Worm (Caenorhabditis elegans) whole organism, mixed stage, embryonic: Measurements from ENCODE around the gene M176.9.
A peak's percentile ranks its signal among the peaks of the same experiment; 100 is the strongest.

Experiments used
- M03D4.4 ChIP-seq: sonication (generic microtip); optimal IDR thresholded peaks from 2 replicates; lab custom pipeline; 2017; ENCODE audit warnings: mild to moderate bottlenecking, missing genetic modification characterization, missing compliant biosample characterization
- bed-3 ChIP-seq: fragments of 200-800 bp; sonication (Bioruptor generic); optimal IDR thresholded peaks from 3 replicates; lab custom pipeline; 2018; ENCODE audit warnings: mild to moderate bottlenecking, missing genetic modification characterization, moderate library complexity, missing compliant biosample characterization
- blmp-1 ChIP-seq: fragments of 150-350 bp; optimal IDR thresholded peaks from 2 replicates; lab custom pipeline; 2014; ENCODE audit warnings: missing biosample characterization, missing genetic modification characterization
- ceh-43 ChIP-seq: fragments of 200-800 bp; sonication (Bioruptor generic); optimal IDR thresholded peaks from 2 replicates; lab custom pipeline; 2018; ENCODE audit warnings: mild to moderate bottlenecking, missing genetic modification characterization, moderate library complexity, missing compliant biosample characterization
- ceh-83 ChIP-seq: fragments of 200-800 bp; sonication (Bioruptor generic); optimal IDR thresholded peaks from 2 replicates; lab custom pipeline; 2018; ENCODE audit warnings: mild to moderate bottlenecking, missing genetic modification characterization, missing compliant biosample characterization
- ces-1 ChIP-seq: fragments of 150-350 bp; optimal IDR thresholded peaks from 2 replicates; lab custom pipeline; 2014; ENCODE audit warnings: missing biosample characterization, missing genetic modification reagents, missing genetic modification characterization
- cnd-1 ChIP-seq: fragments of 200-800 bp; sonication (Bioruptor generic); optimal IDR thresholded peaks from 2 replicates; lab custom pipeline; 2018; ENCODE audit warnings: mild to moderate bottlenecking, missing genetic modification characterization, missing compliant biosample characterization
- flh-1 ChIP-seq: fragments of 200-800 bp; sonication (Bioruptor generic); optimal IDR thresholded peaks from 2 replicates; lab custom pipeline; 2018; ENCODE audit warnings: mild to moderate bottlenecking, missing genetic modification characterization, moderate library complexity, missing compliant biosample characterization
- ham-2 ChIP-seq: fragments of 200-800 bp; sonication (Bioruptor generic); optimal IDR thresholded peaks from 2 replicates; lab custom pipeline; 2018; ENCODE audit warnings: mild to moderate bottlenecking, missing genetic modification characterization, missing compliant biosample characterization
- hlh-1 ChIP-seq: fragments of 150-350 bp; optimal IDR thresholded peaks from 2 replicates; lab custom pipeline; 2014; ENCODE audit warnings: missing biosample characterization, missing genetic modification reagents, missing genetic modification characterization
- lin-13 ChIP-seq: fragments of 150-350 bp; optimal IDR thresholded peaks from 2 replicates; lab custom pipeline; 2014; ENCODE audit warnings: missing biosample characterization, missing genetic modification characterization
- lsy-2 ChIP-seq: fragments of 150-350 bp; optimal IDR thresholded peaks from 2 replicates; lab custom pipeline; 2014; ENCODE audit warnings: missing biosample characterization, missing genetic modification characterization
- mab-5 ChIP-seq: fragments of 150-350 bp; optimal IDR thresholded peaks from 2 replicates; lab custom pipeline; 2014; ENCODE audit warnings: missing biosample characterization, missing genetic modification characterization
- mep-1 ChIP-seq: fragments of 150-350 bp; optimal IDR thresholded peaks from 2 replicates; lab custom pipeline; 2017; ENCODE audit warnings: missing biosample characterization, missing genetic modification reagents, missing genetic modification characterization, inconsistent platforms
- nhr-12 ChIP-seq: fragments of 150-350 bp; optimal IDR thresholded peaks from 2 replicates; lab custom pipeline; 2014; ENCODE audit warnings: missing biosample characterization, missing genetic modification characterization
- nhr-2 ChIP-seq: fragments of 150-350 bp; optimal IDR thresholded peaks from 2 replicates; lab custom pipeline; 2014; ENCODE audit warnings: missing biosample characterization, missing genetic modification characterization
- nhr-237 ChIP-seq: fragments of 150-350 bp; optimal IDR thresholded peaks from 2 replicates; lab custom pipeline; 2014; ENCODE audit warnings: missing biosample characterization, missing genetic modification characterization
- nhr-28 ChIP-seq: fragments of 150-350 bp; optimal IDR thresholded peaks from 2 replicates; lab custom pipeline; 2014; ENCODE audit warnings: missing biosample characterization, missing genetic modification characterization
- nhr-76 ChIP-seq: sonication (generic microtip); optimal IDR thresholded peaks from 2 replicates; lab custom pipeline; 2017; ENCODE audit warnings: missing biosample characterization, missing genetic modification characterization
- pha-4 ChIP-seq: fragments of 150-350 bp; optimal IDR thresholded peaks from 2 replicates; lab custom pipeline; 2018; ENCODE audit warnings: missing biosample characterization, missing genetic modification reagents, missing genetic modification characterization
- sem-2 ChIP-seq: fragments of 200-800 bp; sonication (Bioruptor generic); optimal IDR thresholded peaks from 2 replicates; lab custom pipeline; 2018; ENCODE audit warnings: mild to moderate bottlenecking, missing genetic modification characterization, missing compliant biosample characterization
- snpc-4 ChIP-seq: fragments of 150-350 bp; optimal IDR thresholded peaks from 2 replicates; lab custom pipeline; 2014; ENCODE audit warnings: missing biosample characterization, missing genetic modification characterization
- sptf-1 ChIP-seq: sonication (generic microtip); optimal IDR thresholded peaks from 2 replicates; lab custom pipeline; 2017; ENCODE audit warnings: mild to moderate bottlenecking, missing genetic modification characterization, moderate library complexity, missing compliant biosample characterization
- tbx-8 ChIP-seq: fragments of 200-800 bp; sonication (Bioruptor generic); optimal IDR thresholded peaks from 2 replicates; lab custom pipeline; 2018; ENCODE audit warnings: mild to moderate bottlenecking, missing genetic modification characterization, moderate library complexity, missing compliant biosample characterization
- unc-120 ChIP-seq: sonication (generic microtip); optimal IDR thresholded peaks from 2 replicates; lab custom pipeline; 2017; ENCODE audit warnings: missing genetic modification characterization, missing compliant biosample characterization; ENCODE audit not compliant: poor library complexity, severe bottlenecking
- unc-39 ChIP-seq: fragments of 150-350 bp; optimal IDR thresholded peaks from 2 replicates; lab custom pipeline; 2014; ENCODE audit warnings: missing biosample characterization, missing genetic modification characterization
- unc-62 ChIP-seq: fragments of 150-350 bp; optimal IDR thresholded peaks from 2 replicates; lab custom pipeline; 2014; ENCODE audit warnings: missing biosample characterization, missing genetic modification reagents, missing genetic modification characterization
- ztf-11 ChIP-seq: fragments of 150-350 bp; optimal IDR thresholded peaks from 2 replicates; lab custom pipeline; 2014; ENCODE audit warnings: missing biosample characterization, missing genetic modification characterization

The M176.9 gene

DNA sequence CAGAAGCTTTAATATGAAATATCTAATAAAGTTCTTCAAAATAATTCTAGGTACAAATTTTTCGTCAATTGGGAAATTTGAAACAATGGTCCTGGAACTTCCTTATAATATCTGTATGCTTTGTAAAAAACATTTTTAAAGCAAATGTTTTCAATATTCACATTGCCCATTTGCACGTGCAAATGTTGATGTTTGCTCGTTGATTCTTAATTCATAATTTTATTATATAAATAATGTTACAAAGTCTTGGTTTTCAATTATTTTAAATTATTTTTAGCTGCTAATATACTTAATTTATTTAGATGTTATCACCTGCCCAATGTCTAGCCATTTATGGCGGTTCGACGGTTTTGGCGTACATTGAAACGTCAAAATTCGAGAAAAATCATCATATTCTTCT, 10.6 kb upstream of the M176.9 start, which contains the start of gene M176.11:
Gene M176.11, plus strand, starts transcription at position 301 of the 400 bp plus-strand sequence.
- TF ChIP-seq snpc-4 (tag; lab: Kevin White, UChicago) (no peak), mab-5 (tag; lab: Kevin White, UChicago) (no peak), blmp-1 (no peak), pha-4 (tag; lab: Kevin White, UChicago) (no peak)

DNA sequence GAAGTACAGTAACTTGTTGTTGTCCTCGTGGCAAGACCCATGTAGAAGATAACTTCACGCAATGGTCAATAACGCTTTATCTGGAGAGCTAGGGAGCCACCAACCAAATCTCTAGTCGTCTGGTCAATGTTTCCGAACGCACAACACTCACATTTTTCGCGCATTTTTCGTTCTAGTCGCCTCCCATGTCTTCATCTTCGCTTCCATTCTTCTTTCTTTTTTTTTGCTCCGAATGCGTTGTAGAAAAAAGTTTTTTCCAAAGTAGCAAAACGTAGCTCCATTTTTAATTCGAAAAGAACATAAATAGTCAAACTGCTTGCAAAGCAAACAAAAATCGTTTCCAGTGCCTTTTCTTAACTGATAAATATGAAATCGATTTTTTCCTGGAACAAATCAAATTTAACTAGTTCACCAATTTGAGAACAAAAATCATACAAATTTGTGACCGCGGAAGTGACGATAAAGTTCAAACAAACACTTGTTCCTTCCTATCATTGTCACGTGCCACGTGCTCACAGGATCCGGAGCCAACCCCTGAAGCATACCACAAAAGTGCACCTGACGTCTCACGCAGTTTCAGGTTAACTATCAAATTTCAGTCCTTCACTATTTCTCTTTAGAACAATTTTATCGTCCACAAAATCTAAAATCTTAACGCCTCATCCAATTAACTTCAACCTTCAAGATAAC, 7.6 kb upstream of the M176.9 start:
- TF ChIP-seq sptf-1 (tag; lab: Kevin White, UChicago) (no peak), hlh-1 (tag; lab: Kevin White, UChicago) (no peak), ces-1 (GFP tag; lab: Kevin White, UChicago) (no peak), bed-3 (GFP tag; lab: Kevin White, UChicago) (no peak), unc-39 (tag; lab: Kevin White, UChicago) (no peak), nhr-12 (no peak), flh-1 (GFP tag; lab: Kevin White, UChicago) (no peak), cnd-1 (tag; lab: Kevin White, UChicago) (no peak), snpc-4 (tag; lab: Kevin White, UChicago) (no peak), mab-5 (tag; lab: Kevin White, UChicago) (no peak), nhr-76 (tag; lab: Kevin White, UChicago) (no peak), M03D4.4 (tag; lab: Kevin White, UChicago) (no peak)

DNA sequence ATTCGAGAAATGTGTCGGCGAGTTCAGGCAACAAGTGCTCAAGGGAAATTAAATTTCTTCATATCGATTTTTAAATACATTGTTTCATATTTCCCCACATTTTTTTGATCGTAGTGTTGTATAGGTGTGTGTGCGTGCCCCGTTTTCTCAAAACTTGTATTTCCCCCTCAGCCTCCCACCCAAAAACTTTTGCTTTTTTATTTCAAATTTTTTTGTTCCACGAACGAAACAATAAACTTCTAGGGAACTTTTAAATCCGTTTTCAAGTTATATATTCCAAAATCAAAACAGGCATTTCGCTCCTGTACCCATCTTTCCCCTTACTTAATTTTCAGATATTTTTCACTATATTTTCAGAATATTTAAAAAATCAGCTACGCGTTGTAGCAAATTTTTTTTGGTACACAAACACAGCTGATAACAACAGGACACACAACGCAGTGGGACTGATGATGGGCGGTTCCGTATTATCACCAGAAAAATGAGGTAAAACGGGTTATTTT, 6.7 kb upstream of the M176.9 start, which contains the start of the genes M176.4 and M176.16:
Gene M176.4, plus strand, starts transcription at position 301 of the 503 bp plus-strand sequence.
Gene M176.16, plus strand, starts transcription at position 453 of the 503 bp plus-strand sequence.
- TF ChIP-seq hlh-1 (tag; lab: Kevin White, UChicago) (no peak), unc-120 (tag; lab: Kevin White, UChicago) (no peak), unc-39 (tag; lab: Kevin White, UChicago) (no peak), ces-1 (GFP tag; lab: Kevin White, UChicago) (no peak), nhr-28 (tag; lab: Kevin White, UChicago) (no peak), unc-62 (GFP tag; lab: Kevin White, UChicago) (no peak), tbx-8 (GFP tag; lab: Kevin White, UChicago) (no peak), sem-2 (GFP tag; lab: Kevin White, UChicago) (no peak), sptf-1 (tag; lab: Kevin White, UChicago) (no peak), lin-13 (tag; lab: Kevin White, UChicago) (no peak), nhr-237 (tag; lab: Kevin White, UChicago) (no peak), flh-1 (GFP tag; lab: Kevin White, UChicago) (no peak), bed-3 (GFP tag; lab: Kevin White, UChicago) (no peak), M03D4.4 (tag; lab: Kevin White, UChicago) (no peak), ceh-43 (no peak), nhr-2 (tag; lab: Kevin White, UChicago) (no peak), blmp-1 (no peak), ceh-83 (GFP tag; lab: Kevin White, UChicago) (no peak)

DNA sequence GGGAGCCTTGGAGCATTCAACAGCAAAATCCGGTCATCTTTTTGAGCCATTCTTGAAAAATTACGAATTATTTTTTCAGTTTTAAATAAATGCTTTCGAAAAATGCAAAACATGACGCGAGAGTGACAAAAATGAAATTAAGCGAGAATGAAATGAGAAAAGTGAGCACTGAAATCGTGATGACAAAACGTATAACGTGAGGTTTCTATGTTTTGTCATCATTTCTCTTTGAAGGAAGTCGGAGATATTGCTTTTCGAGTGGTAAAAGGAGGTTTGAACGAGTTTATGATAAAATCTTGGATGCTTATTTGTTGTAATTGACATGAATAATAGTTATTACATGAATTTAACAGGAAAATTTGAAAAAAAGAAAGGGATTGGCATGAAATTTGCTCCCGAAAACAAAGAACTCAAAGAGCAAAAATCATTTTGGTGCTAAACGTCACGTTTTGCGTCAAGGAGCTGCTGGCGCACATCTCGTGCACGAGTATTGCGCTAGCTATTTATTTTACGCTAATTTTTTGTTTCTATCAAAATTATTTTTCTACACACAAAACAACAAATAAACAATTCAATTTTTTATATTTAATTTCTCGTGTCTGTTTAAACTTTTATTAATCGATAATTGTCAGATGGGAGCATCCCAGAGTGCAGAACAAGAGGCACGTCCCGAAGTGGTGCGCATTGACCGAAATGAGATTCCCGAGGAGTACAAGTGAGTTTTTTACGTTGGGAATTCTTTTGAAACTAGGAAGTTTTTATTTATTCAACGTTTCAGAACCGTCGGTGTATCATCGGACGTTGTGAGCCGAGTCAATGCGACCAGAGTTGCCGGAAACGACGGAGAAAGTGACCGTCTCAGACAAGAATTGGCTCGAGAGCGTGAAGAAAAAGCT, 5.2 kb upstream of the M176.9 start, which contains the start of the genes gss-1 and chch-3:
Gene gss-1, minus strand, starts transcription at position 51 of the 896 bp plus-strand sequence.
Gene chch-3, plus strand, starts transcription at position 633 of the 896 bp plus-strand sequence.
- TF ChIP-seq lin-13 (tag; lab: Kevin White, UChicago) (peak; percentile 27), nhr-76 (tag; lab: Kevin White, UChicago) (no peak), lsy-2 (tag; lab: Kevin White, UChicago) (peak; percentile 38), ztf-11 (tag; lab: Kevin White, UChicago) (no peak), hlh-1 (tag; lab: Kevin White, UChicago) (no peak), unc-120 (tag; lab: Kevin White, UChicago) (no peak), mep-1 (peak; percentile 68), ham-2 (GFP tag; lab: Kevin White, UChicago) (peak; percentile 39)
- TF ChIP-seq, all 35 proteins: peak for 4
